Fruit fly (Drosophila melanogaster): ENCODE results near the gene CG10862.

DNA sequence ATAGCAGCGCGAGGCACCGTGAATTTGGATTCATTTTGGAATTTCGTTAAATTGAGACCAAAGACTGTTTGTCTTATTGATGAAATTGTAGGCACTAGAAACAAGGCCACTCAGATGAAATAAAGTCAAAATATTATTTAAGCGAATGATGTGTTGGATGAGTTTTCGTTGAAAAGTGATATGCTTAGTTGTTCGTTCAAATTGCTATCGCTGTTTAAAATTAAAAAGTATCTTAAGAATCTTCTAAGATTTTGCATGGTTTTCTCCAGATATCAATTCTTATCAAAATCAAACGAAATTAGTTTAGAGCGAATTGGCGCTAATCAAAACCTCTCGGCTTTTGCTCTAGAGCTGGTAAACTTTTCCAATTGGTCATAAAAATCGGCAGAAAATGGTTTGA, 33.6 kb downstream of the CG10862 start, which contains the start of gene CG14974:
- TF ChIP-seq vri (GFP tag; optimal IDR thresholded peaks at IDR 0.05) (no peak), CG6854 (GFP tag; optimal IDR thresholded peaks at IDR 0.05) (no peak), Ets96B (tag; optimal IDR thresholded peaks at IDR 0.05) (no peak), CG11294 (GFP tag; IDR thresholded peaks at IDR 0.05) (no peak), CG6276 (GFP tag; optimal IDR thresholded peaks at IDR 0.05) (no peak), Eip78C (GFP tag) (no peak), CG3919 (GFP tag; optimal IDR thresholded peaks at IDR 0.05) (no peak), Met (GFP tag; optimal IDR thresholded peaks at IDR 0.05) (no peak), Sox102F (GFP tag; optimal IDR thresholded peaks at IDR 0.05) (no peak), Smox (GFP tag; optimal IDR thresholded peaks at IDR 0.05) (no peak), Hr4 (GFP tag; optimal IDR thresholded peaks at IDR 0.05) (no peak), Sox15 (GFP tag; optimal IDR thresholded peaks at IDR 0.05) (no peak), Ets21C (GFP tag; optimal IDR thresholded peaks at IDR 0.05) (no peak), Gug (GFP tag; IDR thresholded peaks at IDR 0.05) (no peak)

Data from whole organism, prepupa.